Worm (Caenorhabditis elegans) whole organism, L1 larva: ENCODE data around the gene str-10.
A peak's percentile ranks its signal among the peaks of the same experiment; 100 is the strongest.

Source experiments
- F16B12.6 ChIP-seq: fragments of 150-350 bp; optimal IDR thresholded peaks from 2 replicates; lab custom pipeline; 2014; ENCODE audit warnings: missing biosample characterization, missing genetic modification characterization
- aha-1 ChIP-seq: fragments of 150-350 bp; optimal IDR thresholded peaks from 2 replicates; lab custom pipeline; 2014; ENCODE audit warnings: missing biosample characterization, missing genetic modification characterization
- alr-1 ChIP-seq: fragments of 200-800 bp; sonication (Bioruptor generic); optimal IDR thresholded peaks from 2 replicates; lab custom pipeline; 2018; ENCODE audit warnings: borderline replicate concordance, mild to moderate bottlenecking, missing genetic modification characterization, missing compliant biosample characterization
- aly-2 ChIP-seq: fragments of 150-350 bp; optimal IDR thresholded peaks from 2 replicates; lab custom pipeline; 2014; ENCODE audit warnings: missing biosample characterization, missing genetic modification characterization
- ama-1 ChIP-seq: fragments of 150-350 bp; optimal IDR thresholded peaks from 2 replicates; lab custom pipeline; 2014
- blmp-1 ChIP-seq: fragments of 150-350 bp; optimal IDR thresholded peaks from 2 replicates; lab custom pipeline; 2014; ENCODE audit warnings: missing biosample characterization, missing genetic modification characterization
- ceh-63 ChIP-seq: fragments of 200-800 bp; sonication (Bioruptor generic); optimal IDR thresholded peaks from 2 replicates; lab custom pipeline; 2018; ENCODE audit warnings: mild to moderate bottlenecking, missing genetic modification characterization, missing compliant biosample characterization
- ceh-8 ChIP-seq: fragments of 200-800 bp; sonication (Bioruptor generic); optimal IDR thresholded peaks from 2 replicates; lab custom pipeline; 2018; ENCODE audit warnings: mild to moderate bottlenecking, missing genetic modification characterization, moderate library complexity, missing compliant biosample characterization
- ceh-90 ChIP-seq: sonication (generic microtip); optimal IDR thresholded peaks from 2 replicates; lab custom pipeline; 2016; ENCODE audit warnings: missing genetic modification characterization, missing compliant biosample characterization
- ces-1 ChIP-seq: fragments of 150-350 bp; optimal IDR thresholded peaks from 2 replicates; lab custom pipeline; 2014; ENCODE audit warnings: missing biosample characterization, missing genetic modification reagents, missing genetic modification characterization
- dpl-1 ChIP-seq, 3 experiments: fragments of 150-350 bp in 2 of 3; sonication (generic microtip) in 1 of 3; optimal IDR thresholded peaks; 2 replicates each; lab custom pipeline; 2014 to 2017; ENCODE audit warnings: missing biosample characterization in 3 of 3, missing genetic modification characterization in 3 of 3, missing genetic modification reagents in 3 of 3
- efl-1 ChIP-seq, 4 experiments: fragments of 150-350 bp; optimal IDR thresholded peaks in 3 of 4; peaks in 1 of 4; 1 replicate in 1 of 4; 2 replicates in 3 of 4; lab custom pipeline; 2014; ENCODE audit warnings: missing biosample characterization in 2 of 4, missing genetic modification characterization in 2 of 4, missing genetic modification reagents in 2 of 4
- efl-3 ChIP-seq: fragments of 200-800 bp; sonication (Bioruptor generic); optimal IDR thresholded peaks from 2 replicates; lab custom pipeline; 2018; ENCODE audit warnings: mild to moderate bottlenecking, missing genetic modification characterization, missing compliant biosample characterization
- elt-3 ChIP-seq, 6 experiments: fragments of 150-350 bp in 1 of 6; sonication (generic microtip); optimal IDR thresholded peaks; 2 replicates each; lab custom pipeline; 2017 to 2018; ENCODE audit warnings: missing biosample characterization in 6 of 6, missing genetic modification characterization in 6 of 6, inconsistent platforms in 1 of 6
- ets-5 ChIP-seq: fragments of 200-800 bp; sonication (Bioruptor generic); IDR thresholded peaks from 2 replicates; pipeline ENCODE4 v1.3.6; 2022; ENCODE audit warnings: missing genetic modification characterization, missing compliant biosample characterization
- fkh-10 ChIP-seq: sonication (generic microtip); optimal IDR thresholded peaks from 2 replicates; lab custom pipeline; 2017; ENCODE audit warnings: missing biosample characterization, missing genetic modification reagents, missing genetic modification characterization
- fkh-4 ChIP-seq: sonication (generic microtip); optimal IDR thresholded peaks from 2 replicates; lab custom pipeline; 2016; ENCODE audit warnings: missing compliant biosample characterization, missing genetic modification characterization, borderline replicate concordance
- fkh-8 ChIP-seq: sonication (generic microtip); optimal IDR thresholded peaks from 2 replicates; lab custom pipeline; 2016; ENCODE audit warnings: mild to moderate bottlenecking, missing genetic modification characterization, missing compliant biosample characterization
- grh-1 ChIP-seq: fragments of 200-800 bp; sonication (Bioruptor generic); IDR thresholded peaks from 2 replicates; pipeline ENCODE4 v1.3.6; 2022; ENCODE audit warnings: missing genetic modification reagents, missing genetic modification characterization, missing compliant biosample characterization
- hpl-2 ChIP-seq: fragments of 150-350 bp; optimal IDR thresholded peaks from 2 replicates; lab custom pipeline; 2014; ENCODE audit warnings: missing biosample characterization, missing genetic modification reagents, missing genetic modification characterization
- isw-1 ChIP-seq: fragments of 200-800 bp; sonication (Bioruptor generic); IDR thresholded peaks from 2 replicates; pipeline ENCODE4 v1.3.6; 2022; ENCODE audit warnings: missing genetic modification characterization, missing compliant biosample characterization
- lin-14 ChIP-seq: fragments of 200-800 bp; sonication (Bioruptor generic); optimal IDR thresholded peaks from 2 replicates; lab custom pipeline; 2018; ENCODE audit warnings: mild to moderate bottlenecking, missing genetic modification characterization, moderate library complexity, missing compliant biosample characterization
- lin-15B ChIP-seq: fragments of 150-350 bp; sonication (generic microtip); optimal IDR thresholded peaks from 3 replicates; lab custom pipeline; 2014; ENCODE audit warnings: missing biosample characterization, missing genetic modification characterization
- lin-35 ChIP-seq, 2 experiments: fragments of 150-350 bp; optimal IDR thresholded peaks; 2 replicates each; lab custom pipeline; 2014; ENCODE audit warnings: missing biosample characterization in 2 of 2, missing genetic modification characterization in 2 of 2, missing genetic modification reagents in 2 of 2
- lir-3 ChIP-seq: sonication (generic microtip); optimal IDR thresholded peaks from 2 replicates; lab custom pipeline; 2016; ENCODE audit warnings: mild to moderate bottlenecking, missing genetic modification characterization, moderate library complexity, missing compliant biosample characterization; ENCODE audit not compliant: poor library complexity
- lsy-2 ChIP-seq, 2 experiments: fragments of 150-350 bp; optimal IDR thresholded peaks; 2 replicates each; lab custom pipeline; 2014; ENCODE audit warnings: missing biosample characterization in 2 of 2, missing genetic modification characterization in 2 of 2
- mep-1 ChIP-seq: fragments of 150-350 bp; optimal IDR thresholded peaks from 2 replicates; lab custom pipeline; 2014; ENCODE audit warnings: missing biosample characterization, missing genetic modification characterization
- nhr-19 ChIP-seq: fragments of 200-800 bp; sonication (Bioruptor generic); conservative IDR thresholded peaks from 2 replicates; pipeline ENCODE4 v1.3.6; 2022; ENCODE audit warnings: missing genetic modification characterization, missing compliant biosample characterization
- nhr-20 ChIP-seq: sonication (generic microtip); optimal IDR thresholded peaks from 2 replicates; lab custom pipeline; 2016; ENCODE audit warnings: mild to moderate bottlenecking, missing genetic modification characterization, missing compliant biosample characterization
- nhr-47 ChIP-seq: sonication (generic microtip); optimal IDR thresholded peaks from 2 replicates; lab custom pipeline; 2016; ENCODE audit warnings: mild to moderate bottlenecking, missing genetic modification characterization, moderate library complexity, missing compliant biosample characterization
- nhr-71 ChIP-seq: sonication (generic microtip); optimal IDR thresholded peaks from 2 replicates; lab custom pipeline; 2016; ENCODE audit warnings: mild to moderate bottlenecking, missing genetic modification characterization, moderate library complexity, missing compliant biosample characterization
- nhr-77 ChIP-seq: fragments of 150-350 bp; optimal IDR thresholded peaks from 2 replicates; lab custom pipeline; 2014; ENCODE audit warnings: missing biosample characterization, missing genetic modification characterization
- nhr-84 ChIP-seq: sonication (generic microtip); optimal IDR thresholded peaks from 2 replicates; lab custom pipeline; 2017; ENCODE audit warnings: missing biosample characterization, missing genetic modification characterization
- nhr-85 ChIP-seq: sonication (generic microtip); peaks from one replicate; lab custom pipeline; 2016; ENCODE audit warnings: missing genetic modification characterization, inconsistent platforms, missing compliant biosample characterization
- nhr-90 ChIP-seq: sonication (generic microtip); optimal IDR thresholded peaks from 2 replicates; lab custom pipeline; 2016; ENCODE audit warnings: mild to moderate bottlenecking, missing genetic modification characterization, missing compliant biosample characterization; ENCODE audit not compliant: poor library complexity
- rnt-1 ChIP-seq: sonication (generic microtip); optimal IDR thresholded peaks from 2 replicates; lab custom pipeline; 2016; ENCODE audit warnings: mild to moderate bottlenecking, missing genetic modification characterization, moderate library complexity, missing compliant biosample characterization
- snu-23 ChIP-seq: sonication (generic microtip); optimal IDR thresholded peaks from 2 replicates; lab custom pipeline; 2016; ENCODE audit warnings: missing genetic modification characterization, missing compliant biosample characterization
- sox-4 ChIP-seq: sonication (generic microtip); optimal IDR thresholded peaks from 2 replicates; lab custom pipeline; 2016; ENCODE audit warnings: missing genetic modification characterization, missing compliant biosample characterization
- sptf-1 ChIP-seq: fragments of 150-350 bp; optimal IDR thresholded peaks from 2 replicates; lab custom pipeline; 2014; ENCODE audit warnings: missing biosample characterization, missing genetic modification characterization
- sup-37 ChIP-seq: fragments of 200-800 bp; sonication (Bioruptor generic); optimal IDR thresholded peaks from 2 replicates; lab custom pipeline; 2018; ENCODE audit warnings: mild to moderate bottlenecking, missing genetic modification characterization, missing compliant biosample characterization
- swsn-7 ChIP-seq: sonication (generic microtip); optimal IDR thresholded peaks from 2 replicates; lab custom pipeline; 2016; ENCODE audit warnings: missing genetic modification characterization, missing compliant biosample characterization
- tbx-2 ChIP-seq: sonication (generic microtip); optimal IDR thresholded peaks from 2 replicates; lab custom pipeline; 2016; ENCODE audit warnings: missing genetic modification characterization, missing compliant biosample characterization
- unc-30 ChIP-seq: sonication (generic microtip); optimal IDR thresholded peaks from 2 replicates; lab custom pipeline; 2017; ENCODE audit warnings: missing biosample characterization, missing genetic modification characterization
- unc-62 ChIP-seq: fragments of 150-350 bp; optimal IDR thresholded peaks from 2 replicates; lab custom pipeline; 2014; ENCODE audit warnings: missing biosample characterization, missing genetic modification reagents, missing genetic modification characterization
- ztf-4 ChIP-seq: fragments of 150-350 bp; optimal IDR thresholded peaks from 2 replicates; lab custom pipeline; 2014; ENCODE audit warnings: missing biosample characterization, missing genetic modification characterization

str-10 gene

ce11 chrX:13115694-13116093 is 33.3 kb downstream of the str-10 start:
- TF ChIP-seq nhr-85 (peak; percentile 57), efl-1 (optimal IDR thresholded peaks at IDR 0.05; lab: Kevin White, UChicago) (no peak), efl-1 (GFP tag; optimal IDR thresholded peaks at IDR 0.05 in 1 of 2; lab: Kevin White, UChicago) (peak in 1 of 2 experiments; percentile 74), grh-1 (GFP tag; lab: Robert Waterston, UW) (0 out of 2 replicates have a peak, but pooled peaks have one; percentile 14), lir-3 (tag; lab: Kevin White, UChicago) (no peak)

ce11 chrX:13116380-13116779 is 34.0 kb downstream of the str-10 start:
- peak; percentile 59 for TF ChIP-seq ama-1 (lab: Kevin White, UChicago)
- TF ChIP-seq ceh-8, result no peak
- TF ChIP-seq lin-35 (GFP tag; optimal IDR thresholded peaks at IDR 0.05; lab: Kevin White, UChicago), result peak in 1 of 2 experiments; percentile 1
- TF ChIP-seq efl-1 (optimal IDR thresholded peaks at IDR 0.05; lab: Kevin White, UChicago), result no peak
- TF ChIP-seq efl-1 (GFP tag; optimal IDR thresholded peaks at IDR 0.05 in 1 of 2; lab: Kevin White, UChicago), result peak in 1 of 2 experiments; percentile 30
- peak; percentile 50 for TF ChIP-seq nhr-90 (tag; lab: Kevin White, UChicago)

- TF ChIP-seq sox-4 (tag; lab: Kevin White, UChicago) (no peak), blmp-1 (peak; percentile 42), grh-1 (GFP tag; lab: Robert Waterston, UW) (peak; percentile 20; the same call in 1 of the 2 replicates), nhr-85 (peak; percentile 95), alr-1 (no peak), fkh-8 (tag; lab: Kevin White, UChicago) (no peak), nhr-71 (tag; lab: Kevin White, UChicago) (peak; percentile 56), rnt-1 (tag; lab: Kevin White, UChicago) (peak; percentile 20), nhr-19 (GFP tag; lab: Robert Waterston, UW) (no peak), lin-14 (peak; percentile 55), nhr-90 (tag; lab: Kevin White, UChicago) (peak; percentile 15), sup-37 (no peak), isw-1 (GFP tag; lab: Robert Waterston, UW) (no peak), snu-23 (GFP tag; lab: Kevin White, UChicago) (peak; percentile 51), mep-1 (no peak), unc-30 (tag; lab: Kevin White, UChicago) (no peak), elt-3 (tag; optimal IDR thresholded peaks at IDR 0.05; lab: Kevin White, UChicago) (peak in 1 of 6 experiments; percentile 21), dpl-1 (GFP tag; optimal IDR thresholded peaks at IDR 0.05; lab: Kevin White, UChicago) (no peak), efl-1 (optimal IDR thresholded peaks at IDR 0.05; lab: Kevin White, UChicago) (no peak), efl-1 (GFP tag; optimal IDR thresholded peaks at IDR 0.05 in 1 of 2; lab: Kevin White, UChicago) (peak in 1 of 2 experiments; percentile 35), sptf-1 (no peak), lin-35 (GFP tag; optimal IDR thresholded peaks at IDR 0.05; lab: Kevin White, UChicago) (peak in 1 of 2 experiments; percentile 2), nhr-20 (tag; lab: Kevin White, UChicago) (peak; percentile 56), nhr-77 (tag; lab: Kevin White, UChicago) (no peak), lsy-2 (tag; optimal IDR thresholded peaks at IDR 0.05; lab: Kevin White, UChicago) (peak in 1 of 2 experiments; percentile 23), ceh-8 (no peak), swsn-7 (no peak), lir-3 (tag; lab: Kevin White, UChicago) (no peak), aha-1 (tag; lab: Kevin White, UChicago) (no peak)
- TF ChIP-seq, all 84 proteins: peak for 13
Observed at ce11 chrX:13119900-13120299, 37.5 kb downstream of the str-10 start.

- no peak for TF ChIP-seq hpl-2 (GFP tag; lab: Kevin White, UChicago)
- no peak for TF ChIP-seq ces-1 (GFP tag; lab: Kevin White, UChicago)
- peak; percentile 85 for TF ChIP-seq nhr-19 (GFP tag; lab: Robert Waterston, UW)
- no peak for TF ChIP-seq ceh-63
- peak; percentile 25 for TF ChIP-seq sup-37
- TF ChIP-seq unc-30 (tag; lab: Kevin White, UChicago), result no peak
- no peak for TF ChIP-seq ztf-4 (tag; lab: Kevin White, UChicago)
- no peak for TF ChIP-seq unc-62 (GFP tag; lab: Kevin White, UChicago)
- TF ChIP-seq efl-3 (GFP tag; lab: Kevin White, UChicago), result no peak
- no peak for TF ChIP-seq nhr-84 (tag; lab: Kevin White, UChicago)
- TF ChIP-seq nhr-47 (tag; lab: Kevin White, UChicago), result peak; percentile 86
- TF ChIP-seq blmp-1, result peak; percentile 22
- no peak for TF ChIP-seq ets-5
- TF ChIP-seq lin-15B (tag; lab: Kevin White, UChicago), result no peak
- TF ChIP-seq ceh-90 (tag; lab: Kevin White, UChicago), result no peak
- TF ChIP-seq F16B12.6, result no peak
- peak; percentile 64 for TF ChIP-seq tbx-2
- TF ChIP-seq fkh-4, result no peak
- TF ChIP-seq fkh-10 (GFP tag; lab: Kevin White, UChicago), result peak; percentile 68
- TF ChIP-seq ama-1 (lab: Kevin White, UChicago), result no peak
- peak; percentile 83 for TF ChIP-seq nhr-20 (tag; lab: Kevin White, UChicago)
- TF ChIP-seq aly-2 (tag; lab: Kevin White, UChicago), result no peak
- TF ChIP-seq lsy-2 (tag; optimal IDR thresholded peaks at IDR 0.05; lab: Kevin White, UChicago), result peak; percentile 25 to 52
Observed at ce11 chrX:13121104-13121503, 38.7 kb downstream of the str-10 start.
